Fruit fly (Drosophila melanogaster): ENCODE data around the gene rdgB.

Gene rdgB

DNA sequence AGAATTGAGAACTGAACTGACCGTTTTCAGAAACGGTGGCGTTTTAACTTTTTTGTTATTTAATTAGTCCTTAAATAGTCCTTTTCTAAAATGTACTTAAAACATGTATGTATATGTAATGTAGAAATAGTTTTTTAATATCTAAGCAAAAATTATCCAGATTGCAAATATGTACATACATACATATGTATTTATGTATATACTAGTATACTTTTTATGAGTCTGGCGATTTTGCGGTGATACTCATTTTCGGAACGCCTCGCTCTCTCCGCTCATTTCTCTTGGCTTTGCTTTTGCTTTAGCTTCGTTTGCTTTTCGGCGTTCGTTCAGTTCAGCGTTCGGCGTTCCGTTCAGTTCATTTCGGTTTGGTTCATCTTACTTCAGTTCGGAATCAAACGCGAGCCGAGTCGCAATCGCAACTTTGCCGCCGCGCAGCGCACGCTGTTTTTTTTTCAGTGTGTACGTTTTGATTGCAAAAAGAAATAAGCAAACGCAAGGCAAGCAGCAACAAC lies at the start of gene rdgB (continued):
- TF ChIP-seq B-H2 (GFP tag; optimal IDR thresholded peaks at IDR 0.05) (peak; percentile 78), chm (GFP tag; IDR thresholded peaks at IDR 0.05) (peak; percentile 56), Ets65A (GFP tag) (peak; percentile 89), danr (GFP tag; IDR thresholded peaks at IDR 0.05) (peak; percentile 36; the same call in 1 of the 2 replicates), crp (GFP tag; optimal IDR thresholded peaks at IDR 0.05) (peak in 1 of 2 experiments; percentile 37), Atf3 (GFP tag; optimal IDR thresholded peaks at IDR 0.05) (no peak), grn (GFP tag; optimal IDR thresholded peaks at IDR 0.05) (no peak), Hr3 (GFP tag; optimal IDR thresholded peaks at IDR 0.05) (peak; percentile 77), CG12299 (tag; optimal IDR thresholded peaks at IDR 0.05) (peak; percentile 60), Dbx (GFP tag; IDR thresholded peaks at IDR 0.05) (peak; percentile 76; the same call in 2 of the 3 replicates), D (optimal IDR thresholded peaks at IDR 0.05) (no peak), D (GFP tag; optimal IDR thresholded peaks at IDR 0.05) (peak; percentile 76), CG17829 (tag; optimal IDR thresholded peaks at IDR 0.05) (peak; percentile 82), unc-4 (GFP tag; IDR thresholded peaks at IDR 0.05; ENCODE audit: partially characterized antibody) (no peak), chif (GFP tag; optimal IDR thresholded peaks at IDR 0.05) (peak in 1 of 2 experiments; percentile 33), CG4328 (GFP tag; optimal IDR thresholded peaks at IDR 0.05) (peak; percentile 64), YL-1 (GFP tag; optimal IDR thresholded peaks at IDR 0.05) (no peak), slbo (GFP tag; IDR thresholded peaks at IDR 0.05) (peak; percentile 76), kay (GFP tag; optimal IDR thresholded peaks at IDR 0.05) (no peak), Mes4 (GFP tag; optimal IDR thresholded peaks at IDR 0.05) (no peak), Pdp1 (GFP tag; optimal IDR thresholded peaks at IDR 0.05) (peak; percentile 41 to 56), Asciz (GFP tag; optimal IDR thresholded peaks at IDR 0.05) (peak; percentile 72), HmgD (GFP tag; optimal IDR thresholded peaks at IDR 0.05) (no peak), en (GFP tag; optimal IDR thresholded peaks at IDR 0.05) (no peak), btn (GFP tag; optimal IDR thresholded peaks at IDR 0.05) (no peak), CG9727 (GFP tag; optimal IDR thresholded peaks at IDR 0.05) (peak; percentile 75), sd (tag; optimal IDR thresholded peaks at IDR 0.05) (no peak), yki (optimal IDR thresholded peaks at IDR 0.05) (no peak), CG34224 (GFP tag; IDR thresholded peaks at IDR 0.05; ENCODE audit: partially characterized antibody) (no peak), ato (GFP tag; IDR thresholded peaks at IDR 0.05; ENCODE audit: partially characterized antibody) (no peak), unpg (GFP tag; optimal IDR thresholded peaks at IDR 0.05) (peak; percentile 65), fd64A (GFP tag; optimal IDR thresholded peaks at IDR 0.05) (no peak), cg (GFP tag; optimal IDR thresholded peaks at IDR 0.05) (no peak), CG14441 (GFP tag; IDR thresholded peaks at IDR 0.05) (peak; percentile 62; the same call in 1 of the 2 replicates), CG32767 (GFP tag; IDR thresholded peaks at IDR 0.05) (0 out of 2 replicates have a peak, but pooled peaks have one; percentile 60), jumu (GFP tag; optimal IDR thresholded peaks at IDR 0.05) (no peak), Dip2 (GFP tag; IDR thresholded peaks at IDR 0.05) (no peak), CG3163 (GFP tag; optimal IDR thresholded peaks at IDR 0.05) (no peak), Abd-B (GFP tag; optimal IDR thresholded peaks at IDR 0.05) (peak; percentile 84), Myb (GFP tag; optimal IDR thresholded peaks at IDR 0.05) (no peak), pros (GFP tag; optimal IDR thresholded peaks at IDR 0.05) (no peak), CG6272 (GFP tag; IDR thresholded peaks at IDR 0.05) (no peak), bowl (GFP tag; IDR thresholded peaks at IDR 0.05) (no peak), fu2 (GFP tag; optimal IDR thresholded peaks at IDR 0.05) (no peak), row (GFP tag; IDR thresholded peaks at IDR 0.05) (peak; percentile 95), sna (GFP tag; IDR thresholded peaks at IDR 0.05; ENCODE audit: partially characterized antibody) (no peak), Hr39 (optimal IDR thresholded peaks at IDR 0.05) (no peak), gfzf (GFP tag; optimal IDR thresholded peaks at IDR 0.05) (no peak), slou (GFP tag; optimal IDR thresholded peaks at IDR 0.05) (peak; percentile 59), CG10565 (GFP tag; optimal IDR thresholded peaks at IDR 0.05) (no peak), CG14710 (tag; optimal IDR thresholded peaks at IDR 0.05) (peak; percentile 70), Meics (GFP tag; optimal IDR thresholded peaks at IDR 0.05) (peak; percentile 87)
